Fruit fly (Drosophila melanogaster): ENCODE data around the gene CG43389.
A peak's percentile ranks its signal among the peaks of the same experiment; 100 is the strongest.

The CG43389 gene

dm6 chr3L:3283264-3283663, 35.4 kb downstream of the CG43389 start:
- TF ChIP-seq CTCF (optimal IDR thresholded peaks at IDR 0.05): no peak
- TF ChIP-seq CG8478 (optimal IDR thresholded peaks at IDR 0.05): no peak

- TF ChIP-seq CTCF (optimal IDR thresholded peaks at IDR 0.05) (no peak), CG8478 (optimal IDR thresholded peaks at IDR 0.05) (no peak)
These were observed 37.1 kb downstream of the CG43389 start for dm6 chr3L:3284900-3285299.

- peak; percentile 75 to 90 for TF ChIP-seq CTCF (optimal IDR thresholded peaks at IDR 0.05)
- TF ChIP-seq CG8478 (optimal IDR thresholded peaks at IDR 0.05): no peak
These were observed 40.6 kb downstream of the CG43389 start for dm6 chr3L:3288414-3288813.

dm6 chr3L:3291159-3291558, 43.3 kb downstream of the CG43389 start, which contains the start of gene CG12009:
Gene CG12009 (plus strand): TSS chr3L:3291459.
- TF ChIP-seq CG8478 (optimal IDR thresholded peaks at IDR 0.05) (no peak), CTCF (optimal IDR thresholded peaks at IDR 0.05) (no peak)
